Worm (Caenorhabditis elegans) whole organism, mixed stage, embryonic: ENCODE data around the gene Y58A7A.1.
A peak's percentile ranks its signal among the peaks of the same experiment; 100 is the strongest.

Experiments
- M03D4.4 ChIP-seq: sonication (generic microtip); optimal IDR thresholded peaks from 2 replicates; lab custom pipeline; 2017; ENCODE audit warnings: mild to moderate bottlenecking, missing genetic modification characterization, missing compliant biosample characterization
- bed-3 ChIP-seq: fragments of 200-800 bp; sonication (Bioruptor generic); optimal IDR thresholded peaks from 3 replicates; lab custom pipeline; 2018; ENCODE audit warnings: mild to moderate bottlenecking, missing genetic modification characterization, moderate library complexity, missing compliant biosample characterization
- blmp-1 ChIP-seq: fragments of 150-350 bp; optimal IDR thresholded peaks from 2 replicates; lab custom pipeline; 2014; ENCODE audit warnings: missing biosample characterization, missing genetic modification characterization
- ceh-39 ChIP-seq: fragments of 150-350 bp; optimal IDR thresholded peaks from 2 replicates; lab custom pipeline; 2014; ENCODE audit warnings: missing biosample characterization, missing genetic modification characterization
- ceh-43 ChIP-seq: fragments of 200-800 bp; sonication (Bioruptor generic); optimal IDR thresholded peaks from 2 replicates; lab custom pipeline; 2018; ENCODE audit warnings: mild to moderate bottlenecking, missing genetic modification characterization, moderate library complexity, missing compliant biosample characterization
- ceh-83 ChIP-seq: fragments of 200-800 bp; sonication (Bioruptor generic); optimal IDR thresholded peaks from 2 replicates; lab custom pipeline; 2018; ENCODE audit warnings: mild to moderate bottlenecking, missing genetic modification characterization, missing compliant biosample characterization
- cnd-1 ChIP-seq: fragments of 200-800 bp; sonication (Bioruptor generic); optimal IDR thresholded peaks from 2 replicates; lab custom pipeline; 2018; ENCODE audit warnings: mild to moderate bottlenecking, missing genetic modification characterization, missing compliant biosample characterization
- drap-1 ChIP-seq: fragments of 200-800 bp; sonication (Bioruptor generic); optimal IDR thresholded peaks from 3 replicates; lab custom pipeline; 2018; ENCODE audit warnings: mild to moderate bottlenecking, missing genetic modification characterization, missing compliant biosample characterization
- elt-1 ChIP-seq: sonication (generic microtip); optimal IDR thresholded peaks from 2 replicates; lab custom pipeline; 2017; ENCODE audit warnings: missing genetic modification characterization, mild to moderate bottlenecking, missing compliant biosample characterization, antibody characterized with exemption, moderate library complexity, borderline replicate concordance; ENCODE audit not compliant: insufficient read depth
- elt-3 ChIP-seq: fragments of 150-350 bp; optimal IDR thresholded peaks from 2 replicates; lab custom pipeline; 2014; ENCODE audit warnings: missing biosample characterization, missing genetic modification characterization
- flh-1 ChIP-seq: fragments of 200-800 bp; sonication (Bioruptor generic); optimal IDR thresholded peaks from 2 replicates; lab custom pipeline; 2018; ENCODE audit warnings: mild to moderate bottlenecking, missing genetic modification characterization, moderate library complexity, missing compliant biosample characterization
- ham-2 ChIP-seq: fragments of 200-800 bp; sonication (Bioruptor generic); optimal IDR thresholded peaks from 2 replicates; lab custom pipeline; 2018; ENCODE audit warnings: mild to moderate bottlenecking, missing genetic modification characterization, missing compliant biosample characterization
- hlh-1 ChIP-seq: fragments of 150-350 bp; optimal IDR thresholded peaks from 2 replicates; lab custom pipeline; 2014; ENCODE audit warnings: missing biosample characterization, missing genetic modification reagents, missing genetic modification characterization
- mab-5 ChIP-seq: fragments of 150-350 bp; optimal IDR thresholded peaks from 2 replicates; lab custom pipeline; 2014; ENCODE audit warnings: missing biosample characterization, missing genetic modification characterization
- mep-1 ChIP-seq: fragments of 150-350 bp; optimal IDR thresholded peaks from 2 replicates; lab custom pipeline; 2017; ENCODE audit warnings: missing biosample characterization, missing genetic modification reagents, missing genetic modification characterization, inconsistent platforms
- mls-2 ChIP-seq: sonication (generic microtip); optimal IDR thresholded peaks from 2 replicates; lab custom pipeline; 2016; ENCODE audit warnings: mild to moderate bottlenecking, missing genetic modification characterization, moderate library complexity, missing compliant biosample characterization
- nhr-12 ChIP-seq: fragments of 150-350 bp; optimal IDR thresholded peaks from 2 replicates; lab custom pipeline; 2014; ENCODE audit warnings: missing biosample characterization, missing genetic modification characterization
- nhr-2 ChIP-seq: fragments of 150-350 bp; optimal IDR thresholded peaks from 2 replicates; lab custom pipeline; 2014; ENCODE audit warnings: missing biosample characterization, missing genetic modification characterization
- nhr-237 ChIP-seq: fragments of 150-350 bp; optimal IDR thresholded peaks from 2 replicates; lab custom pipeline; 2014; ENCODE audit warnings: missing biosample characterization, missing genetic modification characterization
- nhr-76 ChIP-seq: sonication (generic microtip); optimal IDR thresholded peaks from 2 replicates; lab custom pipeline; 2017; ENCODE audit warnings: missing biosample characterization, missing genetic modification characterization
- sem-2 ChIP-seq: fragments of 200-800 bp; sonication (Bioruptor generic); optimal IDR thresholded peaks from 2 replicates; lab custom pipeline; 2018; ENCODE audit warnings: mild to moderate bottlenecking, missing genetic modification characterization, missing compliant biosample characterization
- sptf-1 ChIP-seq: sonication (generic microtip); optimal IDR thresholded peaks from 2 replicates; lab custom pipeline; 2017; ENCODE audit warnings: mild to moderate bottlenecking, missing genetic modification characterization, moderate library complexity, missing compliant biosample characterization
- tbx-8 ChIP-seq: fragments of 200-800 bp; sonication (Bioruptor generic); optimal IDR thresholded peaks from 2 replicates; lab custom pipeline; 2018; ENCODE audit warnings: mild to moderate bottlenecking, missing genetic modification characterization, moderate library complexity, missing compliant biosample characterization
- unc-120 ChIP-seq: sonication (generic microtip); optimal IDR thresholded peaks from 2 replicates; lab custom pipeline; 2017; ENCODE audit warnings: missing genetic modification characterization, missing compliant biosample characterization; ENCODE audit not compliant: poor library complexity, severe bottlenecking
- unc-39 ChIP-seq: fragments of 150-350 bp; optimal IDR thresholded peaks from 2 replicates; lab custom pipeline; 2014; ENCODE audit warnings: missing biosample characterization, missing genetic modification characterization
- unc-62 ChIP-seq: fragments of 150-350 bp; optimal IDR thresholded peaks from 2 replicates; lab custom pipeline; 2014; ENCODE audit warnings: missing biosample characterization, missing genetic modification reagents, missing genetic modification characterization
- zip-8 ChIP-seq: fragments of 150-350 bp; optimal IDR thresholded peaks from 2 replicates; lab custom pipeline; 2014; ENCODE audit warnings: missing biosample characterization, missing genetic modification characterization
- ztf-11 ChIP-seq: fragments of 150-350 bp; optimal IDR thresholded peaks from 2 replicates; lab custom pipeline; 2014; ENCODE audit warnings: missing biosample characterization, missing genetic modification characterization

Gene Y58A7A.1

DNA sequence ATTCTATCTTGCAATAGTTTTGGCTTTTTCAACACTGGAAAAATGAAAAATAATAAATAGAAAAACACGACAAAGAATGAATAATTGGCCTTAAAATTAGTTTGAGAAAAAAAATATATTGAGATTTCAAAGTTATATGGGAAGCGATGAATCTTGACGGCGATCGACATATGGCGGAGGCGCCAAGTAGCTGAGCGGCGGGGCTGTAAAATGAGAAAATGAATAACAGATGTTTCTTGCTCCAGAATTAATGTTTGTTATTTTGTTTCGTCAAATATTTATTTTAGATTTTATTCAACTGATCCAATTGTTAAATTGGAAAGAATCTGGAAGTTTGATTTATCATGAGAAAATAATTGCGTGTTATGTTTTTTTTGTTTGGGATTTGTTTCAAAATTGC lies 29.8 kb downstream of the Y58A7A.1 start, which contains the start of gene K11D12.11:
Gene K11D12.11, minus strand, starts transcription at position 42 of the 400 bp plus-strand sequence.
- TF ChIP-seq nhr-76 (no peak), unc-39 (tag; lab: Kevin White, UChicago) (no peak), sptf-1 (tag; lab: Kevin White, UChicago) (no peak), sem-2 (GFP tag; lab: Kevin White, UChicago) (no peak), elt-1 (no peak), ceh-39 (tag; lab: Kevin White, UChicago) (no peak), hlh-1 (tag; lab: Kevin White, UChicago) (no peak), bed-3 (GFP tag; lab: Kevin White, UChicago) (no peak)

DNA sequence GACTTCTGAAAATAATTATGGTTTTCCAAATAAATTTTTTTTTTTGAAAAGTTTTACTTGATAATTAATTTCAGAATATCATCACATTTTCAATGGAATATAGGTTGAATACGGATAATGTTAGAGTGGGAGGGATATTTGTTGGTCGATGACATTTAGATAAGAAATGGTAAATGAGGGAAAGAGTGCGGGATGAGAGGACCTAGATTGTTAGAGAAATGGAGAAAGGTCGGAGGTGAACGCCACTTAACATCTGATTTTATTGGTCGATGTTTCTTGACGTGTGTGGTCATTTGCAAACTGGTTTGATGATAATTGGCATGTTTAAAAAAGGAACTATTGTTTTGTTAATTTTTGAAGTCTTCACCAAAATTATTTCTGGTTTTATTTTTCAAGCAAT lies 30.9 kb downstream of the Y58A7A.1 start:
- no peak for TF ChIP-seq flh-1
- TF ChIP-seq elt-1, result peak; percentile 53
- TF ChIP-seq nhr-2 (tag; lab: Kevin White, UChicago), result peak; percentile 4
- TF ChIP-seq bed-3 (GFP tag; lab: Kevin White, UChicago), result no peak

DNA sequence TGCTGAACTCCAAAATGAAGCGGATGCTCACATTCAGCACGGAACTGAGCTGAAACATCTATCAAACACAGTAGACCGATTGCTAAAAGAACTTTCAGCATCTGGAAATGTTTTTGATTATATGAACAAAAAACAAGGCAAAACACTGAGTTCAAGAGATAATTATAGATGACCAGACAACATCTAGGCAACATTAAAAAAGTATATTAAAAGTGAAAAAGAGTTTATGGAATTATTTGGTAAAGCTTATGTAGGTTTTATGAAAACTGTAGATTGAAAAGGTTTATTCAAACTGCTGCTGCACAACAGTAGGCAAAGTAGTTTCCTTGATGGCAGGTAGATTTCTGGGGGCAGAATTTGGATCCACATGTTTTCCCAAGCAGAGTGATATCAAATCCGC lies 33.0 kb downstream of the Y58A7A.1 start, which contains the start of gene K11D12.7:
Gene K11D12.7, minus strand, starts transcription at position 101 of the 400 bp plus-strand sequence.
- TF ChIP-seq ztf-11 (tag; lab: Kevin White, UChicago), result no peak
- TF ChIP-seq nhr-2 (tag; lab: Kevin White, UChicago), result no peak
- no peak for TF ChIP-seq hlh-1 (tag; lab: Kevin White, UChicago)
- no peak for TF ChIP-seq M03D4.4 (tag; lab: Kevin White, UChicago)
- TF ChIP-seq mep-1, result no peak
- no peak for TF ChIP-seq nhr-12 (tag; lab: Kevin White, UChicago)
- no peak for TF ChIP-seq ham-2
- no peak for TF ChIP-seq unc-120
- no peak for TF ChIP-seq drap-1
- TF ChIP-seq sptf-1 (tag; lab: Kevin White, UChicago), result no peak
- no peak for TF ChIP-seq mls-2 (tag; lab: Kevin White, UChicago)
- no peak for TF ChIP-seq tbx-8 (GFP tag; lab: Kevin White, UChicago)
- no peak for TF ChIP-seq unc-62 (GFP tag; lab: Kevin White, UChicago)
- no peak for TF ChIP-seq elt-3 (tag; lab: Kevin White, UChicago)
- no peak for TF ChIP-seq nhr-76
- no peak for TF ChIP-seq blmp-1 (tag; lab: Kevin White, UChicago)
- no peak for TF ChIP-seq bed-3 (GFP tag; lab: Kevin White, UChicago)
- TF ChIP-seq flh-1, result no peak
- TF ChIP-seq, all 35 proteins: peak for 0

DNA sequence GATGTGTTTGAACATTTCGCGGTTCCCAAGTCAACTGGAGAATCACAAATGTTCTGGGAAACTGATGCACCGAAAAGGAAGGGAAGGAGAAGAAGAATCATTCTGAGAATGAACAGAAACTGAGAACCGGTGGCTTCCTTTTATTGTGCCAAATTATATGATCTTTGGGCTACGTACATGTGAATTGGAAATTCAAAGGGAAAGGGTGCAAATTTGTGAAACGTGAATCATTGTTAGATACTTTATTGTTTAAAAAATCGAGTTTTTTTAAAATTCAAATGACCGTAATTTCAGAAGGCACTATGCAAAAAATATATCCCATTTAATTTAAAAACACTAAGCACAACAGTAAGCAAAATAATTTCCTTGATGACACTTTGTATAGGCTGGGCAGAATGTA lies 34.3 kb downstream of the Y58A7A.1 start, which contains the start of gene K11D12.6:
Gene K11D12.6, minus strand, starts transcription at position 101 of the 400 bp plus-strand sequence.
- TF ChIP-seq sptf-1 (tag; lab: Kevin White, UChicago), result no peak
- no peak for TF ChIP-seq mab-5 (tag; lab: Kevin White, UChicago)
- TF ChIP-seq mls-2 (tag; lab: Kevin White, UChicago), result no peak
- TF ChIP-seq nhr-237 (tag; lab: Kevin White, UChicago), result no peak
- TF ChIP-seq cnd-1 (tag; lab: Kevin White, UChicago), result no peak
- TF ChIP-seq M03D4.4 (tag; lab: Kevin White, UChicago), result no peak
- TF ChIP-seq zip-8 (tag; lab: Kevin White, UChicago), result no peak
- TF ChIP-seq unc-120, result no peak
- no peak for TF ChIP-seq flh-1
- no peak for TF ChIP-seq nhr-2 (tag; lab: Kevin White, UChicago)
- TF ChIP-seq hlh-1 (tag; lab: Kevin White, UChicago), result no peak
- no peak for TF ChIP-seq unc-62 (GFP tag; lab: Kevin White, UChicago)
- no peak for TF ChIP-seq bed-3 (GFP tag; lab: Kevin White, UChicago)
- TF ChIP-seq ceh-43 (GFP tag; lab: Kevin White, UChicago), result no peak
- TF ChIP-seq drap-1, result no peak
- TF ChIP-seq ham-2, result no peak
- TF ChIP-seq, all 35 proteins: peak for 0

DNA sequence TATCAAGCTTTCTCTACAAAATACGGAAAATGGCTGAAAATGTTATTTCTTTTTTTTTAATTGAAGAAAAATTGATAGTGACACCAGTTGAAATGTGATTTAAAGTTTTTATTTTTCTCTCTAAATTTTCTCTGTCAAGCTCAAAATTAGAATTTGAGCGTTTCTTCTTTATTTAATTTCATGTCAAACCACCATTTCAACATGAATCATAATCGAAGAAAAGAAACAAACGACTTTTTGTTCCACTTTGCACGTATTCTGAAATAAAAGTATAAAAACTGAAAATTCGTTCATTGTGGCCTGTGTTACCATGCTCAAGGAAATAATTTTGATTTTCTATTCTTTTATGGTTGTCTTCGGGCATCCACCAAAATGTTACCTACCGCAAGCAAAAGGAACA lies 36.2 kb downstream of the Y58A7A.1 start, which contains the start of gene K11D12.13:
Gene K11D12.13, plus strand, starts transcription at position 301 of the 400 bp plus-strand sequence.
- no peak for TF ChIP-seq flh-1
- no peak for TF ChIP-seq ceh-83 (GFP tag; lab: Kevin White, UChicago)
- no peak for TF ChIP-seq tbx-8 (GFP tag; lab: Kevin White, UChicago)
- TF ChIP-seq mab-5 (tag; lab: Kevin White, UChicago), result no peak

DNA sequence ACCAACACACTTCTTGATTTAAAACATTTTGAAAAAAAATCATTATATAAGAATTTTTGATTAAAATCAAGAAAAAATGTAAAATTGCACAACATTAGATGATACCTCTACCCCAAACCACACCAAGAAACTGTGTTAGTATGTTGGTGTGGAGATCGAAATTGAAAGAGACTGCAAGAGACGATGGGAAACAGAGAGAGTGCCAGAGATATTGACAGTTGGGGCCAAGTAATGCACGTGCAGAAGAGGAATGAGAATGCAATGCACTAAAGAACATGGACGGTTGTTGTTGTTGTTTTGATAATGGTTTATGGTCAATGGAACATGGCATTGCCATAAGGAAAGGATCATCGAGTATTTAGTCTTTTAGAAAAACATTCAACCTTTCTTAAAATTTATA lies 37.2 kb downstream of the Y58A7A.1 start:
- no peak for TF ChIP-seq blmp-1 (tag; lab: Kevin White, UChicago)
- TF ChIP-seq bed-3 (GFP tag; lab: Kevin White, UChicago), result no peak
- TF ChIP-seq unc-39 (tag; lab: Kevin White, UChicago), result no peak
- peak; percentile 29 for TF ChIP-seq hlh-1 (tag; lab: Kevin White, UChicago)
- no peak for TF ChIP-seq sptf-1 (tag; lab: Kevin White, UChicago)
- TF ChIP-seq ceh-39 (tag; lab: Kevin White, UChicago), result no peak
- TF ChIP-seq sem-2 (GFP tag; lab: Kevin White, UChicago), result no peak
